Worm (Caenorhabditis elegans): ENCODE data around the gene T22B7.3.
A peak's percentile ranks its signal among the peaks of the same experiment; 100 is the strongest.

Gene T22B7.3

ce11 chrX:5663537-5663936, 16.4 kb downstream of the T22B7.3 start, which contains the start of gene egl-13:
Gene egl-13, plus strand, starts transcription at chrX:5663837.
- no peak for TF ChIP-seq med-1 (GFP tag; optimal IDR thresholded peaks at IDR 0.05; ENCODE audit: insufficient read depth)
- no peak for TF ChIP-seq cog-1 (tag; optimal IDR thresholded peaks at IDR 0.05)
- TF ChIP-seq ztf-23 (GFP tag; IDR thresholded peaks at IDR 0.05), result no peak
- TF ChIP-seq ref-1 (GFP tag; conservative IDR thresholded peaks at IDR 0.05), result no peak
- TF ChIP-seq T22C8.4 (GFP tag; IDR thresholded peaks at IDR 0.05), result no peak

DNA sequence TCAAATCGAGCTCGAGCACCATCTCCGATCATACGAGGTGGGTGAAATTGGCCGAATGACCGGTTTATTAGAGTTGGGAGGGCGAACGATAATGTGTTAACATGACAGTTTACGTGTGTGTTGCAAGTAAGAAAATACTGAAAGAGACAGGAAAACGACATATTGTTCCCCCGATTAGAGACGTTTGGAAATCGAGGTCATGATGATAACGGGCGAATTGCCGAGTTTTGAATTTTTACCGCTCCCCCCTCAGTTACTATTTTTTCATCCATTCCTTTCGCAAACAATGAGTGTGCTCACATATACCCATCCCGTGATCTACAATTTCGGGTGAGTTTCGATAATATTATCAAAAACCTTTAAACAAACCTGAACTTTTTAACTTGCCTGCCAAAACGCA, 22.6 kb downstream of the T22B7.3 start:
- TF ChIP-seq klf-2 (GFP tag; conservative IDR thresholded peaks at IDR 0.05), result no peak
- no peak for TF ChIP-seq ztf-23 (GFP tag; IDR thresholded peaks at IDR 0.05)
- no peak for TF ChIP-seq ref-1 (GFP tag; conservative IDR thresholded peaks at IDR 0.05)
- TF ChIP-seq tab-1 (GFP tag; IDR thresholded peaks at IDR 0.05), result no peak
- no peak for TF ChIP-seq T22C8.4 (GFP tag; IDR thresholded peaks at IDR 0.05)
- no peak for TF ChIP-seq med-1 (GFP tag; optimal IDR thresholded peaks at IDR 0.05; ENCODE audit: insufficient read depth)
- TF ChIP-seq ztf-29 (GFP tag; IDR thresholded peaks at IDR 0.05), result no peak
- TF ChIP-seq cog-1 (tag; optimal IDR thresholded peaks at IDR 0.05), result no peak
- no peak for TF ChIP-seq flt-1 (GFP tag; IDR thresholded peaks at IDR 0.05)

DNA sequence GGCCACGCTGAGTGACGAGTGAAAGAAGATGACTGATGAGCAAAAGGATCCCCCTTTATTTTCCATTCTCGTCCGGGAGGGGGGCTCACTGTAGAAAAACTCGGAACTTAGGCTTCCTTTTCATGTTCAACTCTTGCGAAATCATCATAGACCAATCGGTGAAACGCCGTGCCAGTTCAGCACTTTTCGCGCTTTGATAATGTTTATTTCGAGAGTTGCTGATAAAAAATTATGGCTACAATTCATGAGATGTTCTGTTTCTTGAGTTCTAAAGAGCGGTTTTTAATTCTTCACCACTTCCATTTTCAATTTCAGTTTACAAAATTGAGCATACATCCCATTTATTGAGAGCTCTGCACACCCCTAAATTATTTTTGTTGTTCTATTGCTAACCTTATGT, 23.7 kb downstream of the T22B7.3 start:
- TF ChIP-seq ztf-23 (GFP tag; IDR thresholded peaks at IDR 0.05) (no peak), T22C8.4 (GFP tag; IDR thresholded peaks at IDR 0.05) (no peak), flt-1 (GFP tag; IDR thresholded peaks at IDR 0.05) (no peak), cog-1 (tag; optimal IDR thresholded peaks at IDR 0.05) (no peak), med-1 (GFP tag; optimal IDR thresholded peaks at IDR 0.05; ENCODE audit: insufficient read depth) (no peak), ref-1 (GFP tag; conservative IDR thresholded peaks at IDR 0.05) (no peak), tab-1 (GFP tag; IDR thresholded peaks at IDR 0.05) (no peak), ztf-29 (GFP tag; IDR thresholded peaks at IDR 0.05) (no peak), klf-2 (GFP tag; conservative IDR thresholded peaks at IDR 0.05) (no peak)

DNA sequence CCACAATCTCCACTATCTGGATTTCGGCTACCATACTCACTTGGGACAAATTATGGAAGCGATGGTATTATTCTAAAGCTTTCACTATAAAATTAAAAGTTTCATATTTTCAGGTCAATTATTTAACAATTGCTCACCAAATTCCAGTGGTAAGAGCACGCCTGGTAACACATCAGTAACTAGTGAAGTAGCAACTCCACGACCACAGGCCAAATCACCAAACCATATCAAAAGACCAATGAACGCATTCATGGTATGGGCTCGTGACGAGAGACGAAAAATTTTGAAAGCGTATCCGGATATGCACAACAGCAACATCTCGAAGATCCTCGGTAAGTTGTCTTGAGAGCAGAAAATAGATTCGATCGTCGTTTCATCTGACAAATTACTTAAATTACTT, 25.4 kb downstream of the T22B7.3 start:
- TF ChIP-seq ref-1 (GFP tag; conservative IDR thresholded peaks at IDR 0.05), result no peak
- no peak for TF ChIP-seq ztf-29 (GFP tag; IDR thresholded peaks at IDR 0.05)
- TF ChIP-seq med-1 (GFP tag; optimal IDR thresholded peaks at IDR 0.05; ENCODE audit: insufficient read depth), result no peak
- no peak for TF ChIP-seq T22C8.4 (GFP tag; IDR thresholded peaks at IDR 0.05)
- TF ChIP-seq klf-2 (GFP tag; conservative IDR thresholded peaks at IDR 0.05), result no peak

ce11 chrX:5680125-5680524, 33.0 kb downstream of the T22B7.3 start, which contains the start of gene set-19:
Gene set-19, minus strand, starts transcription at chrX:5680225.
- no peak for TF ChIP-seq ztf-23 (GFP tag; IDR thresholded peaks at IDR 0.05)
- no peak for TF ChIP-seq klf-2 (GFP tag; conservative IDR thresholded peaks at IDR 0.05)
- no peak for TF ChIP-seq ref-1 (GFP tag; conservative IDR thresholded peaks at IDR 0.05)
- no peak for TF ChIP-seq ztf-29 (GFP tag; IDR thresholded peaks at IDR 0.05)
- no peak for TF ChIP-seq tab-1 (GFP tag; IDR thresholded peaks at IDR 0.05)

ce11 chrX:5686065-5686464, 38.9 kb downstream of the T22B7.3 start, which contains the start of gene set-20:
Gene set-20, minus strand, starts transcription at chrX:5686158.
- TF ChIP-seq tab-1 (GFP tag; IDR thresholded peaks at IDR 0.05) (no peak), flt-1 (GFP tag; IDR thresholded peaks at IDR 0.05) (peak; percentile 69), cog-1 (tag; optimal IDR thresholded peaks at IDR 0.05) (peak; percentile 87)

- TF ChIP-seq klf-2 (GFP tag; conservative IDR thresholded peaks at IDR 0.05) (no peak), tab-1 (GFP tag; IDR thresholded peaks at IDR 0.05) (no peak), flt-1 (GFP tag; IDR thresholded peaks at IDR 0.05) (no peak), ztf-23 (GFP tag; IDR thresholded peaks at IDR 0.05) (no peak), ztf-29 (GFP tag; IDR thresholded peaks at IDR 0.05) (no peak), med-1 (GFP tag; optimal IDR thresholded peaks at IDR 0.05; ENCODE audit: insufficient read depth) (no peak), ref-1 (GFP tag; conservative IDR thresholded peaks at IDR 0.05) (no peak), cog-1 (tag; optimal IDR thresholded peaks at IDR 0.05) (no peak), T22C8.4 (GFP tag; IDR thresholded peaks at IDR 0.05) (no peak)
These were observed 41.9 kb downstream of the T22B7.3 start for ce11 chrX:5689077-5689476.

ce11 chrX:5692099-5692498, 44.9 kb downstream of the T22B7.3 start, which contains the start of gene W01C8.1:
Gene W01C8.1, plus strand, starts transcription at chrX:5692399.
- TF ChIP-seq T22C8.4 (GFP tag; IDR thresholded peaks at IDR 0.05) (no peak), tab-1 (GFP tag; IDR thresholded peaks at IDR 0.05) (no peak), ref-1 (GFP tag; conservative IDR thresholded peaks at IDR 0.05) (no peak), med-1 (GFP tag; optimal IDR thresholded peaks at IDR 0.05; ENCODE audit: insufficient read depth) (no peak), cog-1 (tag; optimal IDR thresholded peaks at IDR 0.05) (no peak)

- no peak for TF ChIP-seq T22C8.4 (GFP tag; IDR thresholded peaks at IDR 0.05)
- TF ChIP-seq ref-1 (GFP tag; conservative IDR thresholded peaks at IDR 0.05), result no peak
- no peak for TF ChIP-seq tab-1 (GFP tag; IDR thresholded peaks at IDR 0.05)
- no peak for TF ChIP-seq flt-1 (GFP tag; IDR thresholded peaks at IDR 0.05)
- TF ChIP-seq klf-2 (GFP tag; conservative IDR thresholded peaks at IDR 0.05), result no peak
- TF ChIP-seq ztf-29 (GFP tag; IDR thresholded peaks at IDR 0.05), result no peak
- no peak for TF ChIP-seq cog-1 (tag; optimal IDR thresholded peaks at IDR 0.05)
- TF ChIP-seq ztf-23 (GFP tag; IDR thresholded peaks at IDR 0.05), result no peak
- no peak for TF ChIP-seq med-1 (GFP tag; optimal IDR thresholded peaks at IDR 0.05; ENCODE audit: insufficient read depth)
These were observed 48.2 kb downstream of the T22B7.3 start for ce11 chrX:5695416-5695815.

- no peak for TF ChIP-seq cog-1 (tag; optimal IDR thresholded peaks at IDR 0.05)
- TF ChIP-seq flt-1 (GFP tag; IDR thresholded peaks at IDR 0.05), result no peak
- no peak for TF ChIP-seq ref-1 (GFP tag; conservative IDR thresholded peaks at IDR 0.05)
- no peak for TF ChIP-seq klf-2 (GFP tag; conservative IDR thresholded peaks at IDR 0.05)
These were observed 49.0 kb downstream of the T22B7.3 start for ce11 chrX:5696197-5696596.

ce11 chrX:5697208-5697607, 50.0 kb downstream of the T22B7.3 start, which contains the start of gene W01C8.5:
Gene W01C8.5, minus strand, starts transcription at chrX:5697308.
- no peak for TF ChIP-seq med-1 (GFP tag; optimal IDR thresholded peaks at IDR 0.05; ENCODE audit: insufficient read depth)
- no peak for TF ChIP-seq T22C8.4 (GFP tag; IDR thresholded peaks at IDR 0.05)
- TF ChIP-seq cog-1 (tag; optimal IDR thresholded peaks at IDR 0.05), result no peak
- TF ChIP-seq klf-2 (GFP tag; conservative IDR thresholded peaks at IDR 0.05), result no peak
- TF ChIP-seq ref-1 (GFP tag; conservative IDR thresholded peaks at IDR 0.05), result no peak
- TF ChIP-seq ztf-29 (GFP tag; IDR thresholded peaks at IDR 0.05), result no peak
- no peak for TF ChIP-seq tab-1 (GFP tag; IDR thresholded peaks at IDR 0.05)
